Fruit fly (Drosophila melanogaster) whole organism, embryonic: ENCODE data around the gene Tcs6.
A peak's percentile ranks its signal among the peaks of the same experiment; 100 is the strongest.

Source experiments
- CG11560 ChIP-seq: fragments of 200-800 bp; sonication (Bioruptor generic); IDR thresholded peaks from 3 replicates; pipeline ENCODE4 v1.3.6; 2022; ENCODE audit warnings: missing biosample characterization, missing genetic modification characterization
- CG11695 ChIP-seq: fragments of 200-800 bp; sonication (Bioruptor generic); IDR thresholded peaks from 3 replicates; pipeline ENCODE4 v1.3.6; 2022; ENCODE audit warnings: missing biosample characterization, missing genetic modification characterization
- CG1233 ChIP-seq: fragments of 200-800 bp; sonication (Bioruptor generic); optimal IDR thresholded peaks from 4 replicates; lab custom pipeline; 2018; ENCODE audit warnings: missing biosample characterization, mild to moderate bottlenecking, missing genetic modification characterization
- CG12659 ChIP-seq: fragments of 200-800 bp; sonication (Bioruptor generic); optimal IDR thresholded peaks from 3 replicates; lab custom pipeline; 2017; ENCODE audit warnings: mild to moderate bottlenecking, missing biosample characterization, missing genetic modification reagents, missing genetic modification characterization
- CG13123 ChIP-seq: fragments of 200-800 bp; sonication (Bioruptor generic); optimal IDR thresholded peaks from 2 replicates; lab custom pipeline; 2016; ENCODE audit warnings: missing biosample characterization, missing genetic modification characterization
- CG14710 ChIP-seq: fragments of 200-800 bp; sonication (Bioruptor generic); optimal IDR thresholded peaks from 3 replicates; lab custom pipeline; 2019; ENCODE audit warnings: missing biosample characterization, mild to moderate bottlenecking, missing genetic modification characterization, moderate library complexity
- CG14860 ChIP-seq: fragments of 200-800 bp; sonication (Bioruptor generic); IDR thresholded peaks from 3 replicates; pipeline ENCODE4 v1.3.6; 2022; ENCODE audit warnings: missing biosample characterization, missing genetic modification characterization; ENCODE audit not compliant: partially characterized antibody
- CG15696 ChIP-seq: fragments of 200-800 bp; sonication (Bioruptor generic); optimal IDR thresholded peaks from 2 replicates; lab custom pipeline; 2019; ENCODE audit warnings: missing biosample characterization, mild to moderate bottlenecking, missing genetic modification characterization, moderate library complexity
- CG17612 ChIP-seq: fragments of 200-800 bp; sonication (Bioruptor generic); IDR thresholded peaks from 2 replicates; pipeline ENCODE4 v1.3.6; 2022; ENCODE audit warnings: missing biosample characterization, missing genetic modification characterization
- CG2202 ChIP-seq: fragments of 200-800 bp; sonication (Bioruptor generic); optimal IDR thresholded peaks from 2 replicates; lab custom pipeline; 2018; ENCODE audit warnings: missing biosample characterization, mild to moderate bottlenecking, missing genetic modification characterization
- CG33213 ChIP-seq: fragments of 200-800 bp; sonication (Bioruptor generic); optimal IDR thresholded peaks from 3 replicates; lab custom pipeline; 2016; ENCODE audit warnings: missing biosample characterization, missing genetic modification characterization
- CG33557 ChIP-seq: fragments of 200-800 bp; sonication (Bioruptor generic); optimal IDR thresholded peaks from 2 replicates; lab custom pipeline; 2019; ENCODE audit warnings: missing biosample characterization, mild to moderate bottlenecking, missing genetic modification characterization, moderate library complexity
- CG3407 ChIP-seq: fragments of 200-800 bp; sonication (Bioruptor generic); optimal IDR thresholded peaks from 2 replicates; lab custom pipeline; 2018; ENCODE audit warnings: missing biosample characterization, mild to moderate bottlenecking, missing genetic modification characterization
- CG34224 ChIP-seq: fragments of 200-800 bp; sonication (Bioruptor generic); IDR thresholded peaks from 3 replicates; pipeline ENCODE4 v1.3.6; 2022; ENCODE audit warnings: missing biosample characterization, missing genetic modification characterization; ENCODE audit not compliant: partially characterized antibody
- CG4730 ChIP-seq: fragments of 200-800 bp; sonication (Bioruptor generic); IDR thresholded peaks from 2 replicates; pipeline ENCODE4 v1.3.6; 2022; ENCODE audit warnings: missing biosample characterization, missing genetic modification characterization
- CG5245 ChIP-seq: fragments of 200-800 bp; sonication (Bioruptor generic); optimal IDR thresholded peaks from 3 replicates; lab custom pipeline; 2016; ENCODE audit warnings: missing biosample characterization, missing genetic modification characterization
- CG7357 ChIP-seq: fragments of 200-800 bp; sonication (Bioruptor generic); IDR thresholded peaks from 3 replicates; pipeline ENCODE4 v1.3.6; 2022; ENCODE audit warnings: missing biosample characterization, missing genetic modification characterization
- CG7372 ChIP-seq: fragments of 200-800 bp; sonication (Bioruptor generic); IDR thresholded peaks from 2 replicates; pipeline ENCODE4 v1.3.6; 2022; ENCODE audit warnings: missing biosample characterization, missing genetic modification characterization
- CG7963 ChIP-seq: fragments of 200-800 bp; sonication (Bioruptor generic); IDR thresholded peaks from 3 replicates; pipeline ENCODE4 v1.3.6; 2022; ENCODE audit warnings: missing biosample characterization, missing genetic modification characterization; ENCODE audit not compliant: partially characterized antibody
- CG8924 ChIP-seq: fragments of 200-800 bp; optimal IDR thresholded peaks from 3 replicates; lab custom pipeline; 2019; ENCODE audit warnings: missing biosample characterization, mild to moderate bottlenecking, missing genetic modification characterization, moderate library complexity
- Camta ChIP-seq: fragments of 200-800 bp; sonication (Bioruptor generic); optimal IDR thresholded peaks from 2 replicates; lab custom pipeline; 2016; ENCODE audit warnings: missing biosample characterization, missing genetic modification characterization
- CrebB ChIP-seq: fragments of 200-800 bp; sonication (Bioruptor generic); optimal IDR thresholded peaks from 3 replicates; lab custom pipeline; 2018; ENCODE audit warnings: missing biosample characterization, mild to moderate bottlenecking, missing genetic modification characterization
- Dp ChIP-seq: fragments of 200-800 bp; sonication (Bioruptor generic); optimal IDR thresholded peaks from 2 replicates; lab custom pipeline; 2018; ENCODE audit warnings: missing biosample characterization, mild to moderate bottlenecking, missing genetic modification characterization, moderate library complexity
- Elba2 ChIP-seq: fragments of 200-800 bp; sonication (Bioruptor generic); optimal IDR thresholded peaks from 3 replicates; lab custom pipeline; 2016; ENCODE audit warnings: missing biosample characterization, missing genetic modification characterization
- HHEX ChIP-seq: fragments of 200-800 bp; sonication (Bioruptor generic); optimal IDR thresholded peaks from 3 replicates; lab custom pipeline; 2017; ENCODE audit warnings: missing biosample characterization, mild to moderate bottlenecking, missing genetic modification characterization, missing genetic modification reagents
- Hr78 ChIP-seq, 2 experiments: fragments of 200-800 bp in 1 of 2; fragments of >200 bp in 1 of 2; sonication (Bioruptor generic) in 1 of 2; optimal IDR thresholded peaks; 2 replicates each; lab custom pipeline; 2017 to 2019; ENCODE audit warnings: missing biosample characterization in 2 of 2, missing genetic modification characterization in 2 of 2, mild to moderate bottlenecking in 1 of 2, moderate library complexity in 1 of 2
- Hsf ChIP-seq: fragments of 200-800 bp; sonication (Bioruptor generic); optimal IDR thresholded peaks from 3 replicates; lab custom pipeline; 2016; ENCODE audit warnings: missing biosample characterization, missing genetic modification characterization
- Jarid2 ChIP-seq: fragments of 200-800 bp; sonication (Bioruptor generic); optimal IDR thresholded peaks from 3 replicates; lab custom pipeline; 2017; ENCODE audit warnings: mild to moderate bottlenecking, missing biosample characterization, missing genetic modification reagents, missing genetic modification characterization
- PHDP ChIP-seq: fragments of 200-800 bp; sonication (Bioruptor generic); optimal IDR thresholded peaks from 3 replicates; lab custom pipeline; 2018; ENCODE audit warnings: missing biosample characterization, mild to moderate bottlenecking, missing genetic modification characterization, moderate library complexity
- Ssrp ChIP-seq: fragments of 200-800 bp; sonication (Bioruptor generic); optimal IDR thresholded peaks from 2 replicates; lab custom pipeline; 2018; ENCODE audit warnings: missing biosample characterization, mild to moderate bottlenecking, missing genetic modification characterization, moderate library complexity
- Taf1 ChIP-seq: fragments of 200-800 bp; sonication (Bioruptor generic); IDR thresholded peaks from 2 replicates; pipeline ENCODE4 v1.3.6; 2022; ENCODE audit warnings: missing biosample characterization, missing genetic modification characterization
- ash1 ChIP-seq: fragments of 200-800 bp; sonication (Bioruptor generic); optimal IDR thresholded peaks from 2 replicates; lab custom pipeline; 2018; ENCODE audit warnings: missing biosample characterization, mild to moderate bottlenecking, missing genetic modification characterization
- bbx ChIP-seq: fragments of 200-800 bp; sonication (Bioruptor generic); IDR thresholded peaks from 2 replicates; pipeline ENCODE4 v1.3.6; 2022; ENCODE audit warnings: missing biosample characterization, missing genetic modification characterization; ENCODE audit not compliant: partially characterized antibody
- bowl ChIP-seq: fragments of 200-800 bp; sonication (Bioruptor generic); IDR thresholded peaks from 2 replicates; pipeline ENCODE4 v1.3.6; 2022; ENCODE audit warnings: missing biosample characterization, missing genetic modification characterization
- br ChIP-seq: fragments of >200 bp; optimal IDR thresholded peaks from 2 replicates; lab custom pipeline; 2017
- cas ChIP-seq: fragments of 200-800 bp; sonication (Bioruptor generic); IDR thresholded peaks from 2 replicates; pipeline ENCODE4 v1.3.6; 2022; ENCODE audit warnings: missing biosample characterization, missing genetic modification characterization
- cato ChIP-seq: fragments of 200-800 bp; sonication (Bioruptor generic); optimal IDR thresholded peaks from 2 replicates; lab custom pipeline; 2016; ENCODE audit warnings: missing biosample characterization, missing genetic modification characterization, borderline replicate concordance
- cg ChIP-seq: fragments of 200-800 bp; sonication (Bioruptor generic); optimal IDR thresholded peaks from 3 replicates; lab custom pipeline; 2019; ENCODE audit warnings: missing biosample characterization, mild to moderate bottlenecking, missing genetic modification characterization, moderate library complexity
- fd102C ChIP-seq: fragments of 200-800 bp; sonication (Bioruptor generic); optimal IDR thresholded peaks from 2 replicates; lab custom pipeline; 2018; ENCODE audit warnings: missing biosample characterization, mild to moderate bottlenecking, missing genetic modification characterization, moderate library complexity
- grn ChIP-seq: fragments of 200-800 bp; sonication (Bioruptor generic); optimal IDR thresholded peaks from 3 replicates; lab custom pipeline; 2017; ENCODE audit warnings: missing biosample characterization, missing genetic modification characterization
- lbe ChIP-seq: fragments of 200-800 bp; sonication (Bioruptor generic); optimal IDR thresholded peaks from 2 replicates; lab custom pipeline; 2016; ENCODE audit warnings: missing biosample characterization, mild to moderate bottlenecking, missing genetic modification characterization
- nom ChIP-seq: fragments of 200-800 bp; sonication (Bioruptor generic); optimal IDR thresholded peaks from 2 replicates; lab custom pipeline; 2017; ENCODE audit warnings: missing biosample characterization, missing genetic modification characterization, mild to moderate bottlenecking, moderate library complexity, missing genetic modification reagents
- pan ChIP-seq, 4 experiments: fragments of >200 bp in 3 of 4; fragments of 200-800 bp in 1 of 4; sonication (Bioruptor generic) in 1 of 4; optimal IDR thresholded peaks in 3 of 4; IDR thresholded peaks in 1 of 4; 2 replicates each; pipeline versions ENCODE4 v1.3.6 to Lab custom; 2017 to 2022; ENCODE audit warnings: missing biosample characterization in 2 of 4, missing genetic modification characterization in 2 of 4, mixed read lengths in 1 of 4
- ranshi ChIP-seq: fragments of 200-800 bp; sonication (Bioruptor generic); IDR thresholded peaks from 2 replicates; pipeline ENCODE4 v1.3.6; 2022; ENCODE audit warnings: missing biosample characterization, missing genetic modification characterization
- sima ChIP-seq: fragments of 200-800 bp; sonication (Bioruptor generic); optimal IDR thresholded peaks from 2 replicates; lab custom pipeline; 2016; ENCODE audit warnings: missing biosample characterization, missing genetic modification characterization
- stc ChIP-seq: fragments of 200-800 bp; sonication (Bioruptor generic); IDR thresholded peaks from 2 replicates; pipeline ENCODE4 v1.3.6; 2022; ENCODE audit warnings: missing biosample characterization, missing genetic modification characterization
- unpg ChIP-seq: fragments of 200-800 bp; sonication (Bioruptor generic); optimal IDR thresholded peaks from 3 replicates; lab custom pipeline; 2018; ENCODE audit warnings: missing biosample characterization, mild to moderate bottlenecking, missing genetic modification characterization, moderate library complexity

The Tcs6 gene

DNA sequence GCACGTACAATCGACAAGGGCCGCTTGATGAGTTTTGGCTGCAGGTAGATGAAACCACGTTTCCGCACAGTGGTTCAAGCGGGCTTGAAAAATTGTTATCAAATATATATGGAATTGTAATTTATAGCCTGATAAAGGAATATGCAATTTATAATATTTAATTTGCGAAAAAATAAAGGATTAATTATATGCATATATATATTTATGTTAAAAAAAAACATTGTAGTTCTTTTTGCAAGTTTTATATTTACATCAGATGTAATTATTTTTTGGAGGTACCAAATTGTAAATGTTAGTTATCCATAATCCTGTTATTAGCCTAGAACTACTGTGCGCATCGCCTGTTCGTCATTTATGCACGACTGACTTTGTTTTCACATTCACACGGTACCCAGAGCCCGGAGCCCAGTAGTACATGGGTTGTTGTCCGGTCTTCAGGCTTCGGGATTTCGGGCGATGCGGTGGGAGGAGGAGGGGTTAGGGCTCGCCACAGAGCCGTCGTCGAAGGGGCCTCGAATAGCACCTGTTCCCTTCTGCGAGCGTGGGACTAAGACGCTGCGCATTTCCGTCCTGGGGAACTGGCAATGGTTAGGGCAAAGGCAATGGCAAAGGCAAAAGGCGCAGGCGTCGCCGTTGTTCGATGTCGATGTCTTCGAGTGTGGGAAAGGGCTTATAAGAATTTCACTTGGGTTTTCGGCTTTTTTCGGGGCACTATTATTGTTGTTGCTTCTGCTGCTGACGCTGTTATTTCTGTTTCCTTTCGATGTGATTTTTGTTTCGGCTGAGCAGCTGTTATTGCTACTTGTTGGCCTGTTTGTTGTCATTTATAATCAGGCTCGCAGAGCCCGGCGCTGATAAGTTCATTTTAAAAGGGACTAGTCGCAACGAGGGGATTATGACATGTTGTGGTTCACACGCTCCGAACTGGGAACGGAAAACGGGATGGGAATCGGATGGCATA is 40.0 kb downstream of the Tcs6 start:
- TF ChIP-seq stc (GFP tag; lab: Robert Waterston, UW), result peak; percentile 76
- TF ChIP-seq CG4730 (GFP tag; lab: Robert Waterston, UW), result no peak; the same call in none of the 2 replicates
- no peak for TF ChIP-seq CG7963 (GFP tag; lab: Robert Waterston, UW)
- TF ChIP-seq PHDP (tag; lab: Kevin White, UChicago), result peak; percentile 74
- no peak for TF ChIP-seq Hsf (GFP tag; lab: Kevin White, UChicago)
- no peak for TF ChIP-seq pan (optimal IDR thresholded peaks at IDR 0.05; lab: Kevin White, UChicago)
- peak in 1 of 2 experiments; percentile 34 for TF ChIP-seq pan (GFP tag; optimal IDR thresholded peaks at IDR 0.05 in 1 of 2, IDR thresholded peaks at IDR 0.05 in 1 of 2)
- no peak for TF ChIP-seq CG34224 (GFP tag; lab: Robert Waterston, UW)
- TF ChIP-seq Taf1 (GFP tag; lab: Robert Waterston, UW), result no peak
- TF ChIP-seq CG8924 (tag; lab: Kevin White, UChicago), result peak; percentile 89
- TF ChIP-seq CrebB (tag; lab: Kevin White, UChicago), result peak; percentile 48
- no peak for TF ChIP-seq ash1 (GFP tag; lab: Kevin White, UChicago)
- peak; percentile 31; the same call in 1 of the 2 replicates for TF ChIP-seq CG7372 (GFP tag; lab: Robert Waterston, UW)
- TF ChIP-seq cato (GFP tag; lab: Kevin White, UChicago), result peak; percentile 75
- TF ChIP-seq bbx (GFP tag; lab: Robert Waterston, UW), result no peak
- TF ChIP-seq Hr78 (GFP tag; optimal IDR thresholded peaks at IDR 0.05; lab: Kevin White, UChicago), result peak in 1 of 2 experiments; percentile 69
- peak; percentile 96 for TF ChIP-seq CG14710 (tag; lab: Kevin White, UChicago)
- no peak for TF ChIP-seq cg (GFP tag; lab: Kevin White, UChicago)
- peak; percentile 60 for TF ChIP-seq CG5245 (GFP tag; lab: Kevin White, UChicago)
- peak; percentile 99 for TF ChIP-seq CG33557 (GFP tag; lab: Kevin White, UChicago)
- no peak for TF ChIP-seq sima (GFP tag; lab: Kevin White, UChicago)
- TF ChIP-seq CG17612, result no peak
- TF ChIP-seq CG3407 (GFP tag; lab: Kevin White, UChicago), result peak; percentile 79
- peak; percentile 90 for TF ChIP-seq CG11695
- TF ChIP-seq Elba2 (GFP tag; lab: Kevin White, UChicago), result peak; percentile 20
- 0 out of 3 replicates have a peak, but pooled peaks have one; percentile 55 for TF ChIP-seq CG7357 (GFP tag; lab: Robert Waterston, UW)
- TF ChIP-seq br (lab: Kevin White, UChicago), result no peak
- TF ChIP-seq Camta (GFP tag; lab: Kevin White, UChicago), result no peak
- TF ChIP-seq Ssrp (tag; lab: Kevin White, UChicago), result peak; percentile 92
- TF ChIP-seq Jarid2, result no peak
- no peak for TF ChIP-seq cas (GFP tag; lab: Robert Waterston, UW)
- TF ChIP-seq HHEX (GFP tag; lab: Kevin White, UChicago), result peak; percentile 59
- peak; percentile 99 for TF ChIP-seq CG15696 (tag; lab: Kevin White, UChicago)
- TF ChIP-seq fd102C (GFP tag; lab: Kevin White, UChicago), result peak; percentile 86
- TF ChIP-seq CG2202 (tag; lab: Kevin White, UChicago), result peak; percentile 86
- no peak for TF ChIP-seq Dp (GFP tag; lab: Kevin White, UChicago)
- peak; percentile 34 for TF ChIP-seq CG13123 (GFP tag; lab: Kevin White, UChicago)
- no peak for TF ChIP-seq CG11560 (tag; lab: Robert Waterston, UW)
- TF ChIP-seq CG14860 (GFP tag; lab: Robert Waterston, UW), result no peak
- peak; percentile 72 for TF ChIP-seq lbe (GFP tag; lab: Kevin White, UChicago)
- peak; percentile 86 for TF ChIP-seq CG1233 (GFP tag; lab: Kevin White, UChicago)
- TF ChIP-seq bowl (GFP tag; lab: Robert Waterston, UW), result no peak
- no peak for TF ChIP-seq CG33213 (GFP tag; lab: Kevin White, UChicago)
- peak; percentile 86 for TF ChIP-seq nom
- no peak for TF ChIP-seq grn (GFP tag; lab: Kevin White, UChicago)
- peak; percentile 69 for TF ChIP-seq CG12659 (GFP tag; lab: Kevin White, UChicago)
- peak; percentile 51; the same call in 1 of the 2 replicates for TF ChIP-seq ranshi
- peak; percentile 85 for TF ChIP-seq unpg (GFP tag; lab: Kevin White, UChicago)
